Worm (Caenorhabditis elegans) whole organism, late embryonic: ENCODE measurements around the gene W01B6.3.

Experiments used
- C08G9.2 ChIP-seq: sonication (generic microtip); optimal IDR thresholded peaks from 2 replicates; lab custom pipeline; 2016; ENCODE audit warnings: mild to moderate bottlenecking, missing genetic modification characterization, moderate library complexity, missing compliant biosample characterization
- C38D4.7 ChIP-seq: fragments of 200-800 bp; sonication (Bioruptor generic); optimal IDR thresholded peaks from 2 replicates; lab custom pipeline; 2018; ENCODE audit warnings: mild to moderate bottlenecking, missing genetic modification characterization, moderate library complexity, missing compliant biosample characterization
- F13H6.1 ChIP-seq: sonication (generic microtip); optimal IDR thresholded peaks from 2 replicates; lab custom pipeline; 2016; ENCODE audit warnings: missing genetic modification characterization, missing compliant biosample characterization
- K02D7.2 ChIP-seq: sonication (generic microtip); optimal IDR thresholded peaks from 2 replicates; lab custom pipeline; 2017; ENCODE audit warnings: mild to moderate bottlenecking, missing genetic modification characterization, missing compliant biosample characterization
- K09A11.1 ChIP-seq: sonication (generic microtip); optimal IDR thresholded peaks from 2 replicates; lab custom pipeline; 2017; ENCODE audit warnings: antibody characterized with exemption, mild to moderate bottlenecking, missing genetic modification characterization, missing compliant biosample characterization; ENCODE audit not compliant: insufficient read depth
- T23F11.4 ChIP-seq: fragments of 200-800 bp; sonication (Bioruptor generic); optimal IDR thresholded peaks from 2 replicates; lab custom pipeline; 2018; ENCODE audit warnings: mild to moderate bottlenecking, missing genetic modification characterization, missing compliant biosample characterization
- Y22D7AL.16 ChIP-seq: sonication (generic microtip); optimal IDR thresholded peaks from 2 replicates; lab custom pipeline; 2016; ENCODE audit warnings: missing genetic modification characterization, missing compliant biosample characterization
- ceh-14 ChIP-seq: sonication (generic microtip); optimal IDR thresholded peaks from 2 replicates; lab custom pipeline; 2016; ENCODE audit warnings: missing genotype, missing genetic modification characterization, missing compliant biosample characterization
- ceh-2 ChIP-seq: sonication (generic microtip); optimal IDR thresholded peaks from 2 replicates; lab custom pipeline; 2016; ENCODE audit warnings: missing genotype, missing genetic modification characterization, missing compliant biosample characterization
- ceh-22 ChIP-seq: sonication (generic microtip); optimal IDR thresholded peaks from 2 replicates; lab custom pipeline; 2017; ENCODE audit warnings: missing biosample characterization, missing genetic modification characterization
- ceh-24 ChIP-seq: sonication (generic microtip); optimal IDR thresholded peaks from 2 replicates; lab custom pipeline; 2016; ENCODE audit warnings: mild to moderate bottlenecking, missing genetic modification characterization, missing compliant biosample characterization
- ceh-30 ChIP-seq: fragments of 150-350 bp; optimal IDR thresholded peaks from 2 replicates; lab custom pipeline; 2014; ENCODE audit warnings: missing biosample characterization, missing genetic modification characterization
- ceh-34 ChIP-seq: sonication (generic microtip); optimal IDR thresholded peaks from 2 replicates; lab custom pipeline; 2016; ENCODE audit warnings: mild to moderate bottlenecking, missing genetic modification characterization, missing compliant biosample characterization
- ceh-48 ChIP-seq: sonication (generic microtip); optimal IDR thresholded peaks from 2 replicates; lab custom pipeline; 2016; ENCODE audit warnings: missing genetic modification characterization, inconsistent platforms, missing compliant biosample characterization
- ceh-6 ChIP-seq: fragments of 200-800 bp; sonication (Bioruptor generic); optimal IDR thresholded peaks from 2 replicates; lab custom pipeline; 2018; ENCODE audit warnings: mild to moderate bottlenecking, missing genetic modification characterization, missing compliant biosample characterization
- ceh-9 ChIP-seq: sonication (generic microtip); optimal IDR thresholded peaks from 2 replicates; lab custom pipeline; 2016; ENCODE audit warnings: mild to moderate bottlenecking, missing genetic modification characterization, inconsistent platforms, missing compliant biosample characterization
- dve-1 ChIP-seq: sonication (generic microtip); optimal IDR thresholded peaks from 2 replicates; lab custom pipeline; 2017; ENCODE audit warnings: antibody characterized with exemption, mild to moderate bottlenecking, missing genetic modification characterization, missing compliant biosample characterization
- elt-2 ChIP-seq: sonication (generic microtip); optimal IDR thresholded peaks from 2 replicates; lab custom pipeline; 2016; ENCODE audit warnings: missing genetic modification reagents, missing genetic modification characterization, missing compliant biosample characterization
- elt-4 ChIP-seq: sonication (generic microtip); optimal IDR thresholded peaks from 2 replicates; lab custom pipeline; 2016; ENCODE audit warnings: missing genetic modification characterization, missing compliant biosample characterization
- eyg-1 ChIP-seq: sonication (generic microtip); optimal IDR thresholded peaks from 2 replicates; lab custom pipeline; 2016; ENCODE audit warnings: missing genotype, missing genetic modification characterization, missing compliant biosample characterization
- fax-1 ChIP-seq: sonication (generic microtip); optimal IDR thresholded peaks from 2 replicates; lab custom pipeline; 2016; ENCODE audit warnings: missing genotype, missing genetic modification characterization, missing compliant biosample characterization
- fkh-10 ChIP-seq: fragments of 150-350 bp; optimal IDR thresholded peaks from 2 replicates; lab custom pipeline; 2014; ENCODE audit warnings: missing biosample characterization, missing genetic modification reagents, missing genetic modification characterization
- fkh-6 ChIP-seq: sonication (generic microtip); optimal IDR thresholded peaks from 2 replicates; lab custom pipeline; 2016; ENCODE audit warnings: missing genetic modification characterization, missing compliant biosample characterization
- gmeb-2 ChIP-seq: sonication (generic microtip); optimal IDR thresholded peaks from 2 replicates; lab custom pipeline; 2016; ENCODE audit warnings: missing genetic modification characterization, inconsistent platforms, missing compliant biosample characterization
- hlh-13 ChIP-seq: fragments of 200-800 bp; sonication (Bioruptor generic); optimal IDR thresholded peaks from 2 replicates; lab custom pipeline; 2018; ENCODE audit warnings: mild to moderate bottlenecking, missing genetic modification characterization, missing compliant biosample characterization
- hlh-30 ChIP-seq: sonication (generic microtip); optimal IDR thresholded peaks from 2 replicates; lab custom pipeline; 2017; ENCODE audit warnings: antibody characterized with exemption, missing genetic modification characterization, missing compliant biosample characterization; ENCODE audit not compliant: insufficient read depth
- hlh-8 ChIP-seq: sonication (generic microtip); optimal IDR thresholded peaks from 2 replicates; lab custom pipeline; 2016; ENCODE audit warnings: missing genotype, missing genetic modification characterization, missing compliant biosample characterization
- lim-6 ChIP-seq: sonication (generic microtip); optimal IDR thresholded peaks from 2 replicates; lab custom pipeline; 2016; ENCODE audit warnings: missing genetic modification characterization, missing compliant biosample characterization
- lin-11 ChIP-seq: fragments of 200-800 bp; sonication (Bioruptor generic); optimal IDR thresholded peaks from 2 replicates; lab custom pipeline; 2018; ENCODE audit warnings: mild to moderate bottlenecking, missing genetic modification characterization, missing compliant biosample characterization
- madf-2 ChIP-seq: sonication (generic microtip); optimal IDR thresholded peaks from 2 replicates; lab custom pipeline; 2017; ENCODE audit warnings: missing genetic modification characterization, missing compliant biosample characterization
- mec-3 ChIP-seq: sonication (generic microtip); optimal IDR thresholded peaks from 2 replicates; lab custom pipeline; 2016; ENCODE audit warnings: borderline replicate concordance, missing genetic modification characterization, missing compliant biosample characterization
- nfya-1 ChIP-seq: sonication (generic microtip); optimal IDR thresholded peaks from 2 replicates; lab custom pipeline; 2017; ENCODE audit warnings: missing genetic modification characterization, mild to moderate bottlenecking, missing compliant biosample characterization, antibody characterized with exemption, moderate library complexity
- nhr-11 ChIP-seq: fragments of 150-350 bp; optimal IDR thresholded peaks from 2 replicates; lab custom pipeline; 2014; ENCODE audit warnings: missing biosample characterization, missing genetic modification characterization
- npax-4 ChIP-seq: sonication (generic microtip); optimal IDR thresholded peaks from 2 replicates; lab custom pipeline; 2016; ENCODE audit warnings: missing genetic modification characterization, missing compliant biosample characterization
- pat-9 ChIP-seq: fragments of 200-800 bp; sonication (Bioruptor generic); optimal IDR thresholded peaks from 2 replicates; lab custom pipeline; 2018; ENCODE audit warnings: mild to moderate bottlenecking, missing genetic modification characterization, moderate library complexity, missing compliant biosample characterization
- pha-4 ChIP-seq: fragments of 150-350 bp; optimal IDR thresholded peaks from 2 replicates; lab custom pipeline; 2018; ENCODE audit warnings: missing biosample characterization, missing genetic modification reagents, missing genetic modification characterization
- pros-1 ChIP-seq: fragments of 150-350 bp; optimal IDR thresholded peaks from 2 replicates; lab custom pipeline; 2014; ENCODE audit warnings: missing biosample characterization, missing genetic modification reagents, missing genetic modification characterization
- ref-2 ChIP-seq: sonication (generic microtip); optimal IDR thresholded peaks from 2 replicates; lab custom pipeline; 2016; ENCODE audit warnings: missing genetic modification characterization, missing compliant biosample characterization
- sdc-2 ChIP-seq: sonication (generic microtip); optimal IDR thresholded peaks from 2 replicates; lab custom pipeline; 2016; ENCODE audit warnings: missing genotype, missing genetic modification characterization, missing compliant biosample characterization
- sox-2 ChIP-seq: fragments of 200-800 bp; sonication (Bioruptor generic); IDR thresholded peaks from 2 replicates; pipeline ENCODE4 v1.3.6; 2022; ENCODE audit warnings: missing genetic modification reagents, missing genetic modification characterization, missing compliant biosample characterization
- sox-4 ChIP-seq: sonication (generic microtip); optimal IDR thresholded peaks from 2 replicates; lab custom pipeline; 2017; ENCODE audit warnings: mild to moderate bottlenecking, missing genetic modification characterization, inconsistent platforms, missing compliant biosample characterization
- syd-9 ChIP-seq: sonication (generic microtip); optimal IDR thresholded peaks from 2 replicates; lab custom pipeline; 2016; ENCODE audit warnings: mild to moderate bottlenecking, missing genetic modification characterization, moderate library complexity, missing compliant biosample characterization
- ttx-3 ChIP-seq: sonication (generic microtip); optimal IDR thresholded peaks from 2 replicates; lab custom pipeline; 2016; ENCODE audit warnings: missing genetic modification reagents, missing genetic modification characterization, missing compliant biosample characterization
- unc-3 ChIP-seq, 2 experiments: fragments of 200-800 bp in 1 of 2; sonication (Bioruptor generic) in 1 of 2; sonication (generic microtip) in 1 of 2; conservative IDR thresholded peaks in 1 of 2; optimal IDR thresholded peaks in 1 of 2; 2 replicates each; pipeline versions ENCODE4 v1.3.6 to Lab custom; 2016 to 2022; ENCODE audit warnings: missing compliant biosample characterization in 2 of 2, missing genetic modification characterization in 2 of 2, missing genetic modification reagents in 1 of 2
- unc-86 ChIP-seq: sonication (generic microtip); optimal IDR thresholded peaks from 2 replicates; lab custom pipeline; 2016; ENCODE audit warnings: missing genetic modification characterization, missing compliant biosample characterization
- zip-5 ChIP-seq: sonication (generic microtip); optimal IDR thresholded peaks from 2 replicates; lab custom pipeline; 2016; ENCODE audit warnings: missing genetic modification characterization, missing compliant biosample characterization
- ztf-16 ChIP-seq: sonication (generic microtip); optimal IDR thresholded peaks from 2 replicates; lab custom pipeline; 2017; ENCODE audit warnings: missing genetic modification characterization, missing compliant biosample characterization

Gene W01B6.3

ce11 chrIV:10089777-10090176 lies 17.4 kb upstream of the W01B6.3 start, which contains the start of gene ttr-39:
Gene ttr-39, minus strand, starts transcription at chrIV:10089877.
- TF ChIP-seq hlh-13 (GFP tag; lab: Kevin White, UChicago) (no peak), fkh-10 (GFP tag; lab: Kevin White, UChicago) (no peak), lim-6 (tag; lab: Kevin White, UChicago) (no peak), fkh-6 (tag; lab: Kevin White, UChicago) (no peak), elt-4 (tag; lab: Kevin White, UChicago) (no peak), ref-2 (tag; lab: Kevin White, UChicago) (no peak), fax-1 (no peak), pros-1 (tag; lab: Kevin White, UChicago) (no peak), unc-86 (tag; lab: Kevin White, UChicago) (no peak), Y22D7AL.16 (tag; lab: Kevin White, UChicago) (no peak), K02D7.2 (tag; lab: Kevin White, UChicago) (no peak), C08G9.2 (tag; lab: Kevin White, UChicago) (no peak), sox-2 (no peak)

DNA sequence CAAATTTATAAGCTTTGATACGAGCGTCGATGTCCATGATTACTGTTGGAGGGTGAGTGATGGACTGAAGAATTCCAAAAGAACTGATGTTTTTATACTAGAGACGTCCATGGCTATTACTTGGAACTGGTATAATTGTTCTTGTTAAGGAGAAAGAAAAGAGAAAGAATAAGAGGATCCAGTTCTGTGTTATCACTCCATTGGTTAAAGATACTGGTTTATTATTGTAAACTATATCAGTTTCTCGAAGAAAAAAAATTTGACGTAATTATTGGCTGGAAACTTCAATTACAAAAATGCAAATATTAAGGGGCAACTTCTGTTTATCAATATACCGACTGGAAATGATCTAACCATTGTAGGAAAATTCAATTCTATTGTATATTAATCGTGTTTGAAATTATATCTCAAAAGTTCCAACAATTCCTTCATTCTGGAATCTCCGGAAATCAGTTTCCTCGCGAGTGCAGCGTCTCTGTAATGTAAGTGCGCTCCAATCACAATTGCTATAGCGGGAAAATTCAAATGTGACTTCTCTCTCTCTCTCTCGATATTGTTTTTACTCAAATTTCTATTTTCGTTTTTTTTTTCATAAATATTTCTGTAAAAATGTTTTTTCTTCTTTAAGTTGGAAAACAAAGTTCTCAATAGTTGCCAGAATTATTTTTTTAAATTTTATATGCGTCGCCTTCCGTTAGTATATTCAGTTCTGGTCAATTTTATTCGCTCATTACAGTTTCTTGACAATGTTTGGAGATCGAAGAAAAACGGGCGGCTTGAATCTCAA lies 13.2 kb upstream of the W01B6.3 start, which contains the start of the genes col-2 and ndc-80:
col-2 (minus strand) TSS at position 51 of the 787 bp plus-strand sequence.
ndc-80 (plus strand) TSS at position 737 of the 787 bp plus-strand sequence.
- TF ChIP-seq ttx-3 (tag; lab: Kevin White, UChicago) (no peak), Y22D7AL.16 (tag; lab: Kevin White, UChicago) (no peak), dve-1 (tag; lab: Kevin White, UChicago) (no peak), ceh-9 (tag; lab: Kevin White, UChicago) (no peak), ceh-30 (no peak), C08G9.2 (tag; lab: Kevin White, UChicago) (peak; percentile 63), ceh-22 (tag; lab: Kevin White, UChicago) (no peak), ceh-6 (GFP tag; lab: Kevin White, UChicago) (no peak), pha-4 (tag; lab: Kevin White, UChicago) (no peak), lin-11 (tag; lab: Kevin White, UChicago) (no peak), C38D4.7 (GFP tag; lab: Kevin White, UChicago) (no peak), unc-3 (GFP tag; conservative IDR thresholded peaks at IDR 0.05; lab: Robert Waterston, UW) (no peak), unc-3 (tag; optimal IDR thresholded peaks at IDR 0.05; lab: Kevin White, UChicago) (no peak), pat-9 (tag; lab: Kevin White, UChicago) (no peak), syd-9 (no peak), ceh-24 (no peak), hlh-30 (no peak), elt-2 (tag; lab: Kevin White, UChicago) (no peak), npax-4 (tag; lab: Kevin White, UChicago) (no peak), hlh-8 (tag; lab: Kevin White, UChicago) (no peak), ztf-16 (tag; lab: Kevin White, UChicago) (no peak), fax-1 (peak; percentile 64), pros-1 (tag; lab: Kevin White, UChicago) (no peak), gmeb-2 (no peak), hlh-13 (GFP tag; lab: Kevin White, UChicago) (no peak), nhr-11 (tag; lab: Kevin White, UChicago) (no peak), ceh-14 (no peak), zip-5 (tag; lab: Kevin White, UChicago) (peak; percentile 49), ceh-34 (tag; lab: Kevin White, UChicago) (peak; percentile 57), ceh-48 (tag; lab: Kevin White, UChicago) (no peak), fkh-6 (tag; lab: Kevin White, UChicago) (peak; percentile 36), unc-86 (tag; lab: Kevin White, UChicago) (no peak), madf-2 (tag; lab: Kevin White, UChicago) (no peak), sox-4 (tag; lab: Kevin White, UChicago) (no peak), F13H6.1 (no peak), T23F11.4 (GFP tag; lab: Kevin White, UChicago) (no peak), nfya-1 (tag; lab: Kevin White, UChicago) (peak; percentile 51), eyg-1 (tag; lab: Kevin White, UChicago) (no peak), sdc-2 (tag; lab: Kevin White, UChicago) (no peak), K09A11.1 (no peak), ceh-2 (peak; percentile 67), ref-2 (tag; lab: Kevin White, UChicago) (peak; percentile 48), mec-3 (tag; lab: Kevin White, UChicago) (no peak)
